Fruit fly (Drosophila melanogaster) whole organism, embryonic: ENCODE data around the gene CG10019.
A peak's percentile ranks its signal among the peaks of the same experiment; 100 is the strongest.

ENCODE experiments used
- Aef1 ChIP-seq: fragments of 200-800 bp; sonication (Bioruptor generic); IDR thresholded peaks from 3 replicates; pipeline ENCODE4 v1.3.6; 2022; ENCODE audit warnings: missing biosample characterization, missing genetic modification characterization
- B-H2 ChIP-seq: fragments of 200-800 bp; sonication (Bioruptor generic); optimal IDR thresholded peaks from 2 replicates; lab custom pipeline; 2018; ENCODE audit warnings: missing biosample characterization, mild to moderate bottlenecking, missing genetic modification characterization
- CG10209 ChIP-seq: fragments of 200-800 bp; sonication (Bioruptor generic); optimal IDR thresholded peaks from 3 replicates; lab custom pipeline; 2017; ENCODE audit warnings: missing biosample characterization, mild to moderate bottlenecking, missing genetic modification characterization, missing genetic modification reagents
- CG10274 ChIP-seq: fragments of 200-800 bp; sonication (Bioruptor generic); optimal IDR thresholded peaks from 3 replicates; lab custom pipeline; 2017; ENCODE audit warnings: missing biosample characterization, mild to moderate bottlenecking, missing genetic modification characterization
- CG10366 ChIP-seq: fragments of 200-800 bp; sonication (Bioruptor generic); IDR thresholded peaks from 2 replicates; pipeline ENCODE4 v1.3.6; 2022; ENCODE audit warnings: missing biosample characterization, missing genetic modification characterization
- CG10565 ChIP-seq: fragments of 200-800 bp; sonication (Bioruptor generic); optimal IDR thresholded peaks from 3 replicates; lab custom pipeline; 2016; ENCODE audit warnings: missing biosample characterization, mild to moderate bottlenecking, missing genetic modification characterization
- CG10654 ChIP-seq: fragments of 200-800 bp; sonication (Bioruptor generic); optimal IDR thresholded peaks from 2 replicates; lab custom pipeline; 2016; ENCODE audit warnings: missing biosample characterization, missing genetic modification characterization
- CG11085 ChIP-seq: fragments of 200-800 bp; sonication (Bioruptor generic); IDR thresholded peaks from 2 replicates; pipeline ENCODE4 v1.3.6; 2022; ENCODE audit warnings: missing biosample characterization, missing genetic modification characterization
- CG13424 ChIP-seq: fragments of 200-800 bp; sonication (Bioruptor generic); optimal IDR thresholded peaks from 2 replicates; lab custom pipeline; 2019; ENCODE audit warnings: missing biosample characterization, mild to moderate bottlenecking, missing genetic modification characterization, moderate library complexity
- CG13624 ChIP-seq: fragments of 200-800 bp; sonication (Bioruptor generic); optimal IDR thresholded peaks from 2 replicates; lab custom pipeline; 2016; ENCODE audit warnings: missing biosample characterization, missing genetic modification characterization
- CG1603 ChIP-seq: fragments of 200-800 bp; sonication (Bioruptor generic); optimal IDR thresholded peaks from 2 replicates; lab custom pipeline; 2019; ENCODE audit warnings: missing biosample characterization, mild to moderate bottlenecking, missing genetic modification characterization, moderate library complexity
- CG1647 ChIP-seq: fragments of 200-800 bp; sonication (Bioruptor generic); optimal IDR thresholded peaks from 3 replicates; lab custom pipeline; 2016; ENCODE audit warnings: missing biosample characterization, missing genetic modification characterization
- CG16779 ChIP-seq: fragments of 200-800 bp; sonication (Bioruptor generic); IDR thresholded peaks from 2 replicates; pipeline ENCODE4 v1.3.6; 2022; ENCODE audit warnings: missing biosample characterization, missing genetic modification characterization
- CG17385 ChIP-seq: fragments of 200-800 bp; sonication (Bioruptor generic); optimal IDR thresholded peaks from 3 replicates; lab custom pipeline; 2018; ENCODE audit warnings: missing biosample characterization, mild to moderate bottlenecking, missing genetic modification characterization
- CG18262 ChIP-seq: fragments of 200-800 bp; optimal IDR thresholded peaks from 3 replicates; lab custom pipeline; 2019; ENCODE audit warnings: missing biosample characterization, mild to moderate bottlenecking, missing genetic modification characterization, moderate library complexity
- CG18476 ChIP-seq: fragments of 200-800 bp; sonication (Bioruptor generic); optimal IDR thresholded peaks from 2 replicates; lab custom pipeline; 2016; ENCODE audit warnings: missing biosample characterization, mild to moderate bottlenecking, missing genetic modification characterization
- CG3726 ChIP-seq: fragments of 200-800 bp; sonication (Bioruptor generic); IDR thresholded peaks from 3 replicates; pipeline ENCODE4, ENCODE4 v1.3.6; 2022; ENCODE audit warnings: missing biosample characterization, missing genetic modification characterization
- CG6175 ChIP-seq: fragments of 200-800 bp; sonication (Bioruptor generic); IDR thresholded peaks from 3 replicates; pipeline ENCODE4 v1.3.6; 2022; ENCODE audit warnings: missing biosample characterization, missing genetic modification characterization
- CG7556 ChIP-seq: fragments of 200-800 bp; sonication (Bioruptor generic); optimal IDR thresholded peaks from 2 replicates; lab custom pipeline; 2017; ENCODE audit warnings: missing biosample characterization, mild to moderate bottlenecking, missing genetic modification characterization
- CG7745 ChIP-seq: fragments of 200-800 bp; sonication (Bioruptor generic); optimal IDR thresholded peaks from 2 replicates; lab custom pipeline; 2018; ENCODE audit warnings: missing biosample characterization, mild to moderate bottlenecking, missing genetic modification characterization, moderate library complexity
- CG9437 ChIP-seq: fragments of 200-800 bp; sonication (Bioruptor generic); optimal IDR thresholded peaks from 2 replicates; lab custom pipeline; 2018; ENCODE audit warnings: missing biosample characterization, mild to moderate bottlenecking, missing genetic modification characterization
- Doc3 ChIP-seq: fragments of 200-800 bp; sonication (Bioruptor generic); IDR thresholded peaks from 3 replicates; pipeline ENCODE4 v1.3.6; 2022; ENCODE audit warnings: missing biosample characterization, missing genetic modification characterization; ENCODE audit not compliant: partially characterized antibody
- Dref ChIP-seq: fragments of 200-800 bp; sonication (Bioruptor generic); IDR thresholded peaks from 2 replicates; pipeline ENCODE4 v1.3.6; 2022; ENCODE audit warnings: missing biosample characterization, missing genetic modification characterization
- E2f1 ChIP-seq: fragments of 200-800 bp; sonication (Bioruptor generic); IDR thresholded peaks from 2 replicates; pipeline ENCODE4 v1.3.6; 2022; ENCODE audit warnings: missing biosample characterization, missing genetic modification characterization
- ERR ChIP-seq: fragments of 200-800 bp; sonication (Bioruptor generic); optimal IDR thresholded peaks from 2 replicates; lab custom pipeline; 2016; ENCODE audit warnings: missing biosample characterization, missing genetic modification characterization
- Ets97D ChIP-seq: fragments of 200-800 bp; sonication (Bioruptor generic); optimal IDR thresholded peaks from 3 replicates; lab custom pipeline; 2016; ENCODE audit warnings: missing biosample characterization, missing genetic modification characterization
- Fer1 ChIP-seq: fragments of 200-800 bp; sonication (Bioruptor generic); optimal IDR thresholded peaks from 2 replicates; lab custom pipeline; 2017; ENCODE audit warnings: missing biosample characterization, mild to moderate bottlenecking, missing genetic modification characterization
- Hmx ChIP-seq: fragments of 200-800 bp; sonication (Bioruptor generic); optimal IDR thresholded peaks from 2 replicates; lab custom pipeline; 2016; ENCODE audit warnings: missing biosample characterization, missing genetic modification characterization
- Mes4 ChIP-seq: fragments of 200-800 bp; sonication (Bioruptor generic); optimal IDR thresholded peaks from 2 replicates; lab custom pipeline; 2016; ENCODE audit warnings: missing biosample characterization, missing genetic modification characterization
- PHDP ChIP-seq: fragments of 200-800 bp; sonication (Bioruptor generic); optimal IDR thresholded peaks from 3 replicates; lab custom pipeline; 2018; ENCODE audit warnings: missing biosample characterization, mild to moderate bottlenecking, missing genetic modification characterization, moderate library complexity
- Sin3A ChIP-seq: fragments of >200 bp; optimal IDR thresholded peaks from 2 replicates; lab custom pipeline; 2018
- Vsx1 ChIP-seq: fragments of 200-800 bp; sonication (Bioruptor generic); optimal IDR thresholded peaks from 2 replicates; lab custom pipeline; 2017; ENCODE audit warnings: missing biosample characterization, mild to moderate bottlenecking, missing genetic modification characterization, missing genetic modification reagents
- aop ChIP-seq: fragments of 200-800 bp; sonication (Bioruptor generic); IDR thresholded peaks from 2 replicates; pipeline ENCODE4 v1.3.6; 2022; ENCODE audit warnings: missing biosample characterization, missing genetic modification characterization
- ap ChIP-seq: fragments of 200-800 bp; sonication (Bioruptor generic); IDR thresholded peaks from 2 replicates; pipeline ENCODE4 v1.3.6; 2022; ENCODE audit warnings: missing biosample characterization, missing genetic modification characterization
- cato ChIP-seq: fragments of 200-800 bp; sonication (Bioruptor generic); optimal IDR thresholded peaks from 2 replicates; lab custom pipeline; 2016; ENCODE audit warnings: missing biosample characterization, missing genetic modification characterization, borderline replicate concordance
- crp ChIP-seq, 2 experiments: fragments of 200-800 bp; sonication (Bioruptor generic); optimal IDR thresholded peaks; 2 replicates in 1 of 2; 3 replicates in 1 of 2; lab custom pipeline; 2017; ENCODE audit warnings: missing biosample characterization in 2 of 2, missing genetic modification characterization in 2 of 2, mild to moderate bottlenecking in 1 of 2, moderate library complexity in 1 of 2
- emc ChIP-seq: fragments of 200-800 bp; sonication (Bioruptor generic); optimal IDR thresholded peaks from 2 replicates; lab custom pipeline; 2016; ENCODE audit warnings: missing biosample characterization, missing genetic modification characterization
- gcm2 ChIP-seq: fragments of 200-800 bp; sonication (Bioruptor generic); optimal IDR thresholded peaks from 2 replicates; lab custom pipeline; 2016; ENCODE audit warnings: missing biosample characterization, missing genetic modification characterization
- grau ChIP-seq: fragments of 200-800 bp; optimal IDR thresholded peaks from 3 replicates; lab custom pipeline; 2019; ENCODE audit warnings: missing biosample characterization, mild to moderate bottlenecking, missing genetic modification characterization, moderate library complexity
- hbn ChIP-seq: fragments of 200-800 bp; sonication (Bioruptor generic); IDR thresholded peaks from 2 replicates; pipeline ENCODE4 v1.3.6; 2022; ENCODE audit warnings: missing biosample characterization, missing genetic modification characterization; ENCODE audit not compliant: partially characterized antibody
- her ChIP-seq: fragments of 200-800 bp; sonication (Bioruptor generic); optimal IDR thresholded peaks from 2 replicates; lab custom pipeline; 2016; ENCODE audit warnings: missing biosample characterization, missing genetic modification characterization
- jumu ChIP-seq: fragments of 200-800 bp; sonication (Bioruptor generic); optimal IDR thresholded peaks from 3 replicates; lab custom pipeline; 2016; ENCODE audit warnings: missing biosample characterization, missing genetic modification characterization
- klu ChIP-seq: fragments of 200-800 bp; sonication (Bioruptor generic); IDR thresholded peaks from 2 replicates; pipeline ENCODE4 v1.3.6; 2022; ENCODE audit warnings: missing biosample characterization, missing genetic modification characterization
- lab ChIP-seq: fragments of 200-800 bp; sonication (Bioruptor generic); optimal IDR thresholded peaks from 3 replicates; lab custom pipeline; 2017; ENCODE audit warnings: missing biosample characterization, missing genetic modification characterization, mild to moderate bottlenecking, moderate library complexity, missing genetic modification reagents
- schlank ChIP-seq: fragments of 200-800 bp; sonication (Bioruptor generic); optimal IDR thresholded peaks from 2 replicates; lab custom pipeline; 2018; ENCODE audit warnings: missing biosample characterization, mild to moderate bottlenecking, missing genetic modification characterization
- sd ChIP-seq: fragments of 200-800 bp; sonication (Bioruptor generic); optimal IDR thresholded peaks from 3 replicates; lab custom pipeline; 2018; ENCODE audit warnings: missing biosample characterization, mild to moderate bottlenecking, missing genetic modification characterization, moderate library complexity
- sens-2 ChIP-seq: fragments of 200-800 bp; sonication (Bioruptor generic); IDR thresholded peaks from 2 replicates; pipeline ENCODE4 v1.3.6; 2022; ENCODE audit warnings: missing biosample characterization, missing genetic modification characterization
- sima ChIP-seq: fragments of 200-800 bp; sonication (Bioruptor generic); optimal IDR thresholded peaks from 2 replicates; lab custom pipeline; 2016; ENCODE audit warnings: missing biosample characterization, missing genetic modification characterization
- unpg ChIP-seq: fragments of 200-800 bp; sonication (Bioruptor generic); optimal IDR thresholded peaks from 3 replicates; lab custom pipeline; 2018; ENCODE audit warnings: missing biosample characterization, mild to moderate bottlenecking, missing genetic modification characterization, moderate library complexity
- z ChIP-seq: fragments of 200-800 bp; sonication (Bioruptor generic); IDR thresholded peaks from 3 replicates; pipeline ENCODE4 v1.3.6; 2022; ENCODE audit warnings: missing biosample characterization, missing genetic modification characterization
- zen ChIP-seq: fragments of 200-800 bp; sonication (Bioruptor generic); optimal IDR thresholded peaks from 3 replicates; lab custom pipeline; 2018; ENCODE audit warnings: missing biosample characterization, mild to moderate bottlenecking, missing genetic modification characterization, moderate library complexity

CG10019 gene

DNA sequence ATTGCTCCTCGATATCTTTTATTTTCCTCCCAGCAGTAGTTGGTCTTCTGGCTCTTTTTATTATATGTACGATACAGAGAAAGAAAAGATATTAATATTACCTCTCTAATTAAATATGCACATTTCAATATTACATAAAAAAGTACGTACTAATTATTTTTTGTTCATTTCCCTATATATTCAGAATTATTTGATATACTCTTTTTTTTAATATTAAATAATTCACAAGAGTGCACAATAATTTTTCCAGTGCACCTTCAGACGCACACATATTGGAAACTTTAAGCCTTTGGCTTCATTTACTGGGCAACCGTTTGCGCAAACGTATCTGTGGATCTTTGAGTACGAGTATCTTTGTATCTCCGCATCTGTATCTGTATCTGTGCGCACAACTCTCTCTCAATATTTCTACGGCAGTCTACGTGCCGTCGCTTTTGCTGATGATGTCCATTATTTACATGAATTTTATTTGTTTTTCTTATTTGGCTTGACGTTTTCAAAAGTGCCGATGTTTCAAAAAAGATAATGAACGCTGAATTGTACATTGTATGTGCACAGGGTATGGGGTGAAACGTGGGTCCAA is 46.4 kb downstream of the CG10019 start:
- TF ChIP-seq CG10565 (no peak), Aef1 (peak; percentile 74), sd (tag; lab: Kevin White, UChicago) (peak; percentile 16), CG7745 (tag; lab: Kevin White, UChicago) (no peak), her (no peak), schlank (tag; lab: Kevin White, UChicago) (no peak), ERR (GFP tag; lab: Kevin White, UChicago) (no peak), CG10366 (GFP tag; lab: Robert Waterston, UW) (peak; percentile 71), sima (no peak), CG18262 (peak; percentile 97), CG6175 (GFP tag; lab: Robert Waterston, UW) (no peak), CG10654 (GFP tag; lab: Kevin White, UChicago) (peak; percentile 55), Hmx (GFP tag; lab: Kevin White, UChicago) (no peak), lab (GFP tag; lab: Kevin White, UChicago) (peak; percentile 81), Dref (GFP tag; lab: Robert Waterston, UW) (no peak), E2f1 (GFP tag; lab: Robert Waterston, UW) (peak; percentile 85), ap (GFP tag; lab: Robert Waterston, UW) (peak; percentile 80), unpg (GFP tag; lab: Kevin White, UChicago) (peak; percentile 92), CG9437 (GFP tag; lab: Kevin White, UChicago) (peak; percentile 79), PHDP (tag; lab: Kevin White, UChicago) (peak; percentile 91), CG18476 (peak; percentile 27), Ets97D (GFP tag; lab: Kevin White, UChicago) (no peak), hbn (no peak), CG3726 (GFP tag; lab: Robert Waterston, UW) (peak; percentile 69; the same call in 2 of the 3 replicates), zen (peak; percentile 95), CG13424 (peak; percentile 93), CG7556 (peak; percentile 87), crp (GFP tag; optimal IDR thresholded peaks at IDR 0.05; lab: Kevin White, UChicago) (peak in 1 of 2 experiments; percentile 35), CG1647 (GFP tag; lab: Kevin White, UChicago) (no peak), Vsx1 (GFP tag; lab: Kevin White, UChicago) (peak; percentile 53), CG10209 (peak; percentile 85), CG11085 (peak; percentile 51; the same call in 1 of the 2 replicates), aop (GFP tag; lab: Robert Waterston, UW) (no peak), jumu (no peak), Fer1 (GFP tag; lab: Kevin White, UChicago) (peak; percentile 73), Mes4 (GFP tag; lab: Kevin White, UChicago) (no peak), Doc3 (no peak), z (GFP tag; lab: Robert Waterston, UW) (no peak), klu (peak; percentile 51; the same call in 1 of the 2 replicates), CG10274 (GFP tag; lab: Kevin White, UChicago) (peak; percentile 16), CG17385 (GFP tag; lab: Kevin White, UChicago) (peak; percentile 85), cato (GFP tag; lab: Kevin White, UChicago) (peak; percentile 57), sens-2 (GFP tag; lab: Robert Waterston, UW) (0 out of 2 replicates have a peak, but pooled peaks have one; percentile 33), CG1603 (tag; lab: Kevin White, UChicago) (peak; percentile 1), gcm2 (GFP tag; lab: Kevin White, UChicago) (no peak), CG16779 (GFP tag; lab: Robert Waterston, UW) (no peak), Sin3A (no peak), emc (GFP tag; lab: Kevin White, UChicago) (no peak), B-H2 (GFP tag; lab: Kevin White, UChicago) (no peak), CG13624 (GFP tag; lab: Kevin White, UChicago) (no peak), grau (tag; lab: Kevin White, UChicago) (peak; percentile 92)
